Worm (Caenorhabditis elegans) whole organism, mixed stage, embryonic: ENCODE data around the gene F41G3.5.
A peak's percentile ranks its signal among the peaks of the same experiment; 100 is the strongest.

Experiments used
- ham-2 ChIP-seq: fragments of 200-800 bp; sonication (Bioruptor generic); optimal IDR thresholded peaks from 2 replicates; lab custom pipeline; 2018; ENCODE audit warnings: mild to moderate bottlenecking, missing genetic modification characterization, missing compliant biosample characterization
- mab-5 ChIP-seq: fragments of 150-350 bp; optimal IDR thresholded peaks from 2 replicates; lab custom pipeline; 2014; ENCODE audit warnings: missing biosample characterization, missing genetic modification characterization
- mep-1 ChIP-seq: fragments of 150-350 bp; optimal IDR thresholded peaks from 2 replicates; lab custom pipeline; 2017; ENCODE audit warnings: missing biosample characterization, missing genetic modification reagents, missing genetic modification characterization, inconsistent platforms
- nhr-237 ChIP-seq: fragments of 150-350 bp; optimal IDR thresholded peaks from 2 replicates; lab custom pipeline; 2014; ENCODE audit warnings: missing biosample characterization, missing genetic modification characterization
- sptf-1 ChIP-seq: sonication (generic microtip); optimal IDR thresholded peaks from 2 replicates; lab custom pipeline; 2017; ENCODE audit warnings: mild to moderate bottlenecking, missing genetic modification characterization, moderate library complexity, missing compliant biosample characterization
- ztf-11 ChIP-seq: fragments of 150-350 bp; optimal IDR thresholded peaks from 2 replicates; lab custom pipeline; 2014; ENCODE audit warnings: missing biosample characterization, missing genetic modification characterization

ce11 chrII:6712177-6712981 lies 34.1 kb upstream of the F41G3.5 start, which contains the start of the genes dpy-10 and T14B4.19:
- TF ChIP-seq ztf-11 (tag; lab: Kevin White, UChicago), result no peak
- no peak for TF ChIP-seq mep-1
- peak; percentile 39 for TF ChIP-seq ham-2
- no peak for TF ChIP-seq sptf-1
- TF ChIP-seq nhr-237 (tag; lab: Kevin White, UChicago), result no peak
- no peak for TF ChIP-seq mab-5 (tag; lab: Kevin White, UChicago)
